Fruit fly (Drosophila melanogaster) whole organism, wandering third instar larva: Measurements from ENCODE around the gene CG42588.
A peak's percentile ranks its signal among the peaks of the same experiment; 100 is the strongest.

Experiments used
- Abd-B ChIP-seq: fragments of >200 bp; optimal IDR thresholded peaks from 2 replicates; lab custom pipeline; 2017; ENCODE audit warnings: missing biosample characterization, missing genetic modification characterization
- CG32264 ChIP-seq: fragments of 200-800 bp; sonication (Bioruptor generic); optimal IDR thresholded peaks from 2 replicates; lab custom pipeline; 2016; ENCODE audit warnings: missing biosample characterization, missing genetic modification characterization
- CG9705 ChIP-seq: fragments of 200-800 bp; sonication (Bioruptor generic); optimal IDR thresholded peaks from 2 replicates; lab custom pipeline; 2018; ENCODE audit warnings: missing biosample characterization, mild to moderate bottlenecking, missing genetic modification characterization
- CrebA ChIP-seq: fragments of 200-800 bp; sonication (Bioruptor generic); optimal IDR thresholded peaks from 2 replicates; lab custom pipeline; 2016; ENCODE audit warnings: missing biosample characterization, mild to moderate bottlenecking, missing genetic modification characterization, borderline replicate concordance
- Dfd ChIP-seq: fragments of >200 bp; optimal IDR thresholded peaks from 2 replicates; lab custom pipeline; 2017; ENCODE audit warnings: missing biosample characterization, missing genetic modification characterization
- Dif ChIP-seq: fragments of 200-275, 200-300 bp; sonication (Bioruptor generic); optimal IDR thresholded peaks from 2 replicates; lab custom pipeline; 2018; ENCODE audit warnings: missing biosample characterization, missing genetic modification characterization; ENCODE audit not compliant: partially characterized antibody
- HLH106 ChIP-seq: fragments of 200-800 bp; optimal IDR thresholded peaks from 3 replicates; lab custom pipeline; 2019; ENCODE audit warnings: missing biosample characterization, mild to moderate bottlenecking, missing genetic modification characterization, moderate library complexity
- Hr78 ChIP-seq: fragments of >200 bp; optimal IDR thresholded peaks from 2 replicates; lab custom pipeline; 2017; ENCODE audit warnings: missing biosample characterization, missing genetic modification characterization
- Hr83 ChIP-seq: fragments of 200-300 bp; sonication (Bioruptor generic); optimal IDR thresholded peaks from 2 replicates; lab custom pipeline; 2016; ENCODE audit warnings: missing biosample characterization, mild to moderate bottlenecking, missing genetic modification characterization, moderate library complexity; ENCODE audit not compliant: poor library complexity, severe bottlenecking
- Jra ChIP-seq: sonication (Bioruptor generic); optimal IDR thresholded peaks from 2 replicates; lab custom pipeline; 2016; ENCODE audit warnings: missing biosample characterization, missing genetic modification characterization
- Mio ChIP-seq: sonication (Bioruptor generic); optimal IDR thresholded peaks from 2 replicates; lab custom pipeline; 2016; ENCODE audit warnings: missing biosample characterization, missing genetic modification characterization
- Myc ChIP-seq: fragments of >200 bp; optimal IDR thresholded peaks from 2 replicates; lab custom pipeline; 2017
- N ChIP-seq: fragments of >200 bp; optimal IDR thresholded peaks from 2 replicates; lab custom pipeline; 2018; ENCODE audit warnings: missing biosample characterization, missing external identifiers, missing genetic modification characterization
- OdsH ChIP-seq: fragments of 200-800 bp; sonication (Bioruptor generic); optimal IDR thresholded peaks from 2 replicates; lab custom pipeline; 2016; ENCODE audit warnings: missing biosample characterization, mild to moderate bottlenecking, missing genetic modification characterization
- Rel ChIP-seq, 2 experiments: fragments of 200-800 bp; sonication (Bioruptor generic) in 1 of 2; optimal IDR thresholded peaks; 2 replicates in 1 of 2; 3 replicates in 1 of 2; lab custom pipeline; 2016 to 2019; ENCODE audit warnings: mild to moderate bottlenecking in 2 of 2, missing biosample characterization in 2 of 2, missing genetic modification characterization in 2 of 2, moderate library complexity in 1 of 2
- Sp1 ChIP-seq: fragments of 200-800 bp; sonication (Bioruptor generic); optimal IDR thresholded peaks from 3 replicates; lab custom pipeline; 2019; ENCODE audit warnings: missing biosample characterization, mild to moderate bottlenecking, missing genetic modification characterization, moderate library complexity
- Vsx2 ChIP-seq: fragments of 200-300, 225-300 bp; sonication (Bioruptor generic); optimal IDR thresholded peaks from 2 replicates; lab custom pipeline; 2018; ENCODE audit warnings: missing biosample characterization, missing genetic modification characterization; ENCODE audit not compliant: partially characterized antibody
- br ChIP-seq: fragments of 200-800 bp; sonication (Bioruptor generic); optimal IDR thresholded peaks from 2 replicates; lab custom pipeline; 2016; ENCODE audit warnings: missing biosample characterization, missing genetic modification characterization
- brk ChIP-seq: fragments of 200-800 bp; sonication (Bioruptor generic); optimal IDR thresholded peaks from 2 replicates; lab custom pipeline; 2016; ENCODE audit warnings: missing biosample characterization, mild to moderate bottlenecking, missing genetic modification characterization
- dl ChIP-seq, 2 experiments: fragments of 175-275, 200-275 bp in 1 of 2; fragments of 200-275 bp in 1 of 2; sonication (Bioruptor generic); optimal IDR thresholded peaks; lab custom pipeline; 2018; ENCODE audit warnings: mild to moderate bottlenecking in 2 of 2, missing biosample characterization in 2 of 2, missing genetic modification characterization in 2 of 2, moderate library complexity in 2 of 2; ENCODE audit not compliant: partially characterized antibody in 2 of 2, insufficient read depth in 1 of 2
- dmrt93B ChIP-seq: fragments of 200-800 bp; sonication (Bioruptor generic); optimal IDR thresholded peaks from 2 replicates; lab custom pipeline; 2018; ENCODE audit warnings: missing biosample characterization, mild to moderate bottlenecking, missing genetic modification characterization
- dsf ChIP-seq: sonication (Bioruptor generic); optimal IDR thresholded peaks from 2 replicates; lab custom pipeline; 2016; ENCODE audit warnings: missing biosample characterization, missing genetic modification characterization, borderline replicate concordance
- ey ChIP-seq: fragments of 200-800 bp; sonication (Bioruptor generic); optimal IDR thresholded peaks from 2 replicates; lab custom pipeline; 2016; ENCODE audit warnings: missing biosample characterization, missing genetic modification characterization
- foxo ChIP-seq, 2 experiments: fragments of 200-800 bp; sonication (Bioruptor generic); optimal IDR thresholded peaks; 2 replicates in 1 of 2; 3 replicates in 1 of 2; lab custom pipeline; 2016 to 2017; ENCODE audit warnings: missing biosample characterization in 2 of 2, missing genetic modification characterization in 2 of 2
- fru ChIP-seq: fragments of 200-800 bp; sonication (Bioruptor generic); optimal IDR thresholded peaks from 3 replicates; lab custom pipeline; 2016; ENCODE audit warnings: missing biosample characterization, mild to moderate bottlenecking, missing genetic modification characterization
- h ChIP-seq: fragments of 200-800 bp; sonication (Bioruptor generic); optimal IDR thresholded peaks from 3 replicates; lab custom pipeline; 2016; ENCODE audit warnings: missing biosample characterization, mild to moderate bottlenecking, missing genetic modification characterization
- jim ChIP-seq: fragments of 175-275, 200-325 bp; sonication (Bioruptor generic); optimal IDR thresholded peaks from 2 replicates; lab custom pipeline; 2016; ENCODE audit warnings: missing biosample characterization, mild to moderate bottlenecking, missing genetic modification characterization
- lola ChIP-seq: fragments of >200 bp; optimal IDR thresholded peaks from 2 replicates; lab custom pipeline; 2017; ENCODE audit warnings: missing biosample characterization, missing genetic modification characterization
- psq ChIP-seq: fragments of 200-800 bp; sonication (Bioruptor generic); optimal IDR thresholded peaks from 3 replicates; lab custom pipeline; 2017; ENCODE audit warnings: missing biosample characterization, mild to moderate bottlenecking, missing genetic modification characterization, moderate library complexity
- rgr ChIP-seq: fragments of 200-800 bp; sonication (Bioruptor generic); optimal IDR thresholded peaks from 3 replicates; lab custom pipeline; 2016; ENCODE audit warnings: missing biosample characterization, mild to moderate bottlenecking, missing genetic modification characterization
- sv ChIP-seq: fragments of 200-800 bp; sonication (Bioruptor generic); optimal IDR thresholded peaks from 3 replicates; lab custom pipeline; 2016; ENCODE audit warnings: missing biosample characterization, missing genetic modification characterization
- tai ChIP-seq: sonication (Bioruptor generic); optimal IDR thresholded peaks from 2 replicates; lab custom pipeline; 2016; ENCODE audit warnings: missing biosample characterization, missing genetic modification characterization
- usp ChIP-seq: fragments of >200 bp; optimal IDR thresholded peaks from 2 replicates; lab custom pipeline; 2017; ENCODE audit warnings: missing biosample characterization, missing genetic modification characterization

The CG42588 gene

dm6 chr3L:12803159-12804034 is 10.7 kb upstream of the CG42588 start:
- TF ChIP-seq OdsH, result no peak
- TF ChIP-seq Abd-B, result no peak
- no peak for TF ChIP-seq psq (GFP tag; lab: Kevin White, UChicago)
- TF ChIP-seq N, result no peak
- peak in 1 of 2 experiments; percentile 28 for TF ChIP-seq foxo (GFP tag; optimal IDR thresholded peaks at IDR 0.05; lab: Kevin White, UChicago)
- peak; percentile 79 for TF ChIP-seq sv
- peak; percentile 55 for TF ChIP-seq fru (GFP tag; lab: Kevin White, UChicago)
- TF ChIP-seq br (GFP tag; lab: Kevin White, UChicago), result no peak
- no peak for TF ChIP-seq lola (GFP tag; lab: Kevin White, UChicago)
- TF ChIP-seq ey, result peak; percentile 26
- TF ChIP-seq HLH106 (tag; lab: Kevin White, UChicago), result peak; percentile 25
- TF ChIP-seq Mio (GFP tag; lab: Kevin White, UChicago), result no peak
- TF ChIP-seq CG9705 (GFP tag; lab: Kevin White, UChicago), result no peak
- TF ChIP-seq brk (GFP tag; lab: Kevin White, UChicago), result no peak
- peak; percentile 43 for TF ChIP-seq rgr
- TF ChIP-seq tai (GFP tag; lab: Kevin White, UChicago), result no peak
- no peak for TF ChIP-seq Hr78 (GFP tag; lab: Kevin White, UChicago)
- TF ChIP-seq dsf, result no peak
- no peak for TF ChIP-seq Jra (GFP tag; lab: Kevin White, UChicago)
- no peak for TF ChIP-seq dmrt93B (GFP tag; lab: Kevin White, UChicago)
- peak; percentile 13 for TF ChIP-seq Sp1
- TF ChIP-seq usp (GFP tag; lab: Kevin White, UChicago), result no peak

- TF ChIP-seq brk (GFP tag; lab: Kevin White, UChicago) (no peak), OdsH (peak; percentile 15), Dif (GFP tag; lab: Kevin White, UChicago) (peak; percentile 94), dl (GFP tag; optimal IDR thresholded peaks at IDR 0.05; lab: Kevin White, UChicago; ENCODE audit: insufficient read depth in 1 of 2, partially characterized antibody in 2 of 2) (peak; percentile 65 to 89), lola (GFP tag; lab: Kevin White, UChicago) (peak; percentile 84), Hr83 (peak; percentile 5), N (no peak), psq (GFP tag; lab: Kevin White, UChicago) (peak; percentile 80), Dfd (GFP tag; lab: Kevin White, UChicago) (no peak)
Observed at dm6 chr3L:12804035-12804729, 9.9 kb upstream of the CG42588 start.

- TF ChIP-seq psq (GFP tag; lab: Kevin White, UChicago) (peak; percentile 69), h (GFP tag; lab: Kevin White, UChicago) (no peak), jim (no peak), N (no peak), CrebA (GFP tag; lab: Kevin White, UChicago) (no peak), sv (no peak), dmrt93B (GFP tag; lab: Kevin White, UChicago) (no peak), OdsH (no peak), Hr83 (peak; percentile 31), Vsx2 (GFP tag; lab: Kevin White, UChicago) (no peak), Rel (GFP tag; optimal IDR thresholded peaks at IDR 0.05; lab: Kevin White, UChicago) (no peak), Rel (tag; optimal IDR thresholded peaks at IDR 0.05; lab: Kevin White, UChicago) (peak; percentile 50), Dif (GFP tag; lab: Kevin White, UChicago) (peak; percentile 49), HLH106 (tag; lab: Kevin White, UChicago) (peak; percentile 1), rgr (peak; percentile 31), Sp1 (peak; percentile 14), CG32264 (GFP tag; lab: Kevin White, UChicago) (no peak), dl (GFP tag; optimal IDR thresholded peaks at IDR 0.05; lab: Kevin White, UChicago; ENCODE audit: insufficient read depth in 1 of 2, partially characterized antibody in 2 of 2) (no peak), Mio (GFP tag; lab: Kevin White, UChicago) (no peak), Myc (no peak), fru (GFP tag; lab: Kevin White, UChicago) (no peak)
Observed at dm6 chr3L:12804730-12805170, 9.3 kb upstream of the CG42588 start, which contains the start of gene Atg1. TSS of gene Atg1 (minus strand) at chr3L:12805116.
